Worm (Caenorhabditis elegans) whole organism, midembryonic: ENCODE data around the gene srd-67.

Source experiments
- flt-1 ChIP-seq: fragments of 200-800 bp; sonication (Bioruptor generic); IDR thresholded peaks from 2 replicates; pipeline ENCODE4 v1.3.6; 2022; ENCODE audit warnings: missing genetic modification characterization, missing compliant biosample characterization
- klf-2 ChIP-seq: fragments of 200-800 bp; sonication (Bioruptor generic); conservative IDR thresholded peaks from 2 replicates; pipeline ENCODE4 v1.3.6; 2022; ENCODE audit warnings: missing genetic modification reagents, missing genetic modification characterization, missing compliant biosample characterization
- tab-1 ChIP-seq: fragments of 200-800 bp; sonication (Bioruptor generic); IDR thresholded peaks from 2 replicates; pipeline ENCODE4 v1.3.6; 2022; ENCODE audit warnings: missing genetic modification characterization, missing compliant biosample characterization
- ztf-29 ChIP-seq: fragments of 200-800 bp; sonication (Bioruptor generic); IDR thresholded peaks from 2 replicates; pipeline ENCODE4 v1.3.6; 2022; ENCODE audit warnings: missing genetic modification reagents, missing genetic modification characterization, missing compliant biosample characterization

DNA sequence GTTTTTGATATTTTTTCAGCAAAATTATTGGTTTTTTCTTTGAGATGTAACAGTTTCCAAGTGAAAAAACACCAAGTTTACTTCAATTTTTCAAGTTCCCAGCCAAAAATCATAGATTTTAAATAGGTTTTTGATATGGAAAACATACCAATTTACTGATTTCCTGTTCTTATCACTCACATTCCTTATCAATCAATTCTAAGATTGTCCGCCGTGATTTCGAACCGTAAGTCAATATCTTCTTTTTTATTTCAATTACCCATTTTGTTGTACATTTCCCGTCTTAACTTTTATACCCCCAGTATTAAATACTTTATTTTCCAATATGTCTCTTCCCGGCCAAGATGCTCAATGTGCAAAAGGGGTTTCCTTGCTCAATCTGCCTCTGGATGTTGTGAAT is 21.1 kb downstream of the srd-67 start, which contains the start of gene fbxa-38:
- TF ChIP-seq flt-1 (GFP tag; lab: Robert Waterston, UW) (no peak), ztf-29 (GFP tag; lab: Robert Waterston, UW) (no peak), tab-1 (GFP tag; lab: Robert Waterston, UW) (no peak), klf-2 (GFP tag; lab: Robert Waterston, UW) (no peak)
